Fruit fly (Drosophila melanogaster): ENCODE results near the gene CG31550.
A peak's percentile ranks its signal among the peaks of the same experiment; 100 is the strongest.

CG31550 gene

dm6 chr3R:5463199-5463949 lies 22.0 kb upstream of the CG31550 start (continued):
- TF ChIP-seq CG30020 (tag; optimal IDR thresholded peaks at IDR 0.05) = peak; percentile 28
- TF ChIP-seq vvl (GFP tag; IDR thresholded peaks at IDR 0.05) = 0 out of 2 replicates have a peak, but pooled peaks have one; percentile 10
- no peak for TF ChIP-seq exex (tag; optimal IDR thresholded peaks at IDR 0.05)
- TF ChIP-seq Nf-YA (GFP tag; IDR thresholded peaks at IDR 0.05) = no peak
- TF ChIP-seq ac (GFP tag; optimal IDR thresholded peaks at IDR 0.05) = no peak
- peak; percentile 98 for TF ChIP-seq scrt (GFP tag; optimal IDR thresholded peaks at IDR 0.05)
- TF ChIP-seq CG17612 (GFP tag; IDR thresholded peaks at IDR 0.05) = no peak
- TF ChIP-seq CG14710 (tag; optimal IDR thresholded peaks at IDR 0.05) = peak; percentile 85
- no peak for TF ChIP-seq klu (GFP tag; IDR thresholded peaks at IDR 0.05)
- TF ChIP-seq ttk (GFP tag; IDR thresholded peaks at IDR 0.05) = no peak
- TF ChIP-seq NfI (GFP tag; optimal IDR thresholded peaks at IDR 0.05) = no peak
- TF ChIP-seq CG10267 (tag; optimal IDR thresholded peaks at IDR 0.05) = peak; percentile 30
- TF ChIP-seq Ets97D (GFP tag; optimal IDR thresholded peaks at IDR 0.05) = peak; percentile 47
- peak; percentile 70; the same call in 1 of the 4 replicates for TF ChIP-seq chinmo (GFP tag; IDR thresholded peaks at IDR 0.05; ENCODE audit: partially characterized antibody)
- no peak for TF ChIP-seq CG1233 (GFP tag; optimal IDR thresholded peaks at IDR 0.05)
- TF ChIP-seq bsh (GFP tag; optimal IDR thresholded peaks at IDR 0.05) = no peak
- TF ChIP-seq Bteb2 (GFP tag; optimal IDR thresholded peaks at IDR 0.05) = no peak
- no peak for TF ChIP-seq CG3726 (GFP tag; IDR thresholded peaks at IDR 0.05)
- TF ChIP-seq CG3163 (GFP tag; optimal IDR thresholded peaks at IDR 0.05) = no peak
- no peak for TF ChIP-seq CG7372 (GFP tag; IDR thresholded peaks at IDR 0.05)
- TF ChIP-seq org-1 (GFP tag; optimal IDR thresholded peaks at IDR 0.05) = no peak
- no peak for TF ChIP-seq CG17385 (GFP tag; optimal IDR thresholded peaks at IDR 0.05)
- no peak for TF ChIP-seq CG18619 (GFP tag; optimal IDR thresholded peaks at IDR 0.05)
- TF ChIP-seq vfl (GFP tag; optimal IDR thresholded peaks at IDR 0.05) = no peak
- TF ChIP-seq Ravus (GFP tag; IDR thresholded peaks at IDR 0.05) = no peak
- no peak for TF ChIP-seq sc (optimal IDR thresholded peaks at IDR 0.05)
- no peak for TF ChIP-seq sc (GFP tag; optimal IDR thresholded peaks at IDR 0.05)
- TF ChIP-seq pfk (GFP tag; optimal IDR thresholded peaks at IDR 0.05) = no peak
- TF ChIP-seq CG18476 (GFP tag; optimal IDR thresholded peaks at IDR 0.05) = no peak
- no peak for TF ChIP-seq CG1647 (GFP tag; optimal IDR thresholded peaks at IDR 0.05)
- TF ChIP-seq cas (GFP tag; IDR thresholded peaks at IDR 0.05) = no peak
- TF ChIP-seq CG9876 (GFP tag; optimal IDR thresholded peaks at IDR 0.05) = no peak
- TF ChIP-seq pzg (GFP tag; optimal IDR thresholded peaks at IDR 0.05) = peak; percentile 55
- TF ChIP-seq Oli (tag; optimal IDR thresholded peaks at IDR 0.05) = no peak
- TF ChIP-seq nerfin-1 (tag; optimal IDR thresholded peaks at IDR 0.05) = no peak
- TF ChIP-seq grn (GFP tag; optimal IDR thresholded peaks at IDR 0.05) = peak; percentile 78
- no peak for TF ChIP-seq Hr78 (GFP tag; optimal IDR thresholded peaks at IDR 0.05)
- peak; percentile 13 for TF ChIP-seq Myb (GFP tag; optimal IDR thresholded peaks at IDR 0.05)
- no peak for TF ChIP-seq toy (GFP tag; IDR thresholded peaks at IDR 0.05)
- TF ChIP-seq CG16813 (GFP tag; IDR thresholded peaks at IDR 0.05; ENCODE audit: partially characterized antibody) = 0 out of 3 replicates have a peak, but pooled peaks have one; percentile 6
- no peak for TF ChIP-seq CG17912 (GFP tag; optimal IDR thresholded peaks at IDR 0.05)
- no peak for TF ChIP-seq Rx (GFP tag; IDR thresholded peaks at IDR 0.05)
- TF ChIP-seq croc (GFP tag; conservative IDR thresholded peaks at IDR 0.05) = no peak
- no peak for TF ChIP-seq ci (GFP tag; IDR thresholded peaks at IDR 0.05)
- 0 out of 2 replicates have a peak, but pooled peaks have one; percentile 19 for TF ChIP-seq unc-4 (GFP tag; IDR thresholded peaks at IDR 0.05; ENCODE audit: partially characterized antibody)
- no peak for TF ChIP-seq BtbVII (GFP tag; optimal IDR thresholded peaks at IDR 0.05)
- TF ChIP-seq tll (GFP tag; optimal IDR thresholded peaks at IDR 0.05) = peak in 1 of 2 experiments; percentile 41
- 0 out of 2 replicates have a peak, but pooled peaks have one; percentile 11 for TF ChIP-seq sna (GFP tag; IDR thresholded peaks at IDR 0.05; ENCODE audit: partially characterized antibody)
- TF ChIP-seq Doc3 (GFP tag; IDR thresholded peaks at IDR 0.05; ENCODE audit: partially characterized antibody) = no peak

Measured in whole organism, embryonic.